Fruit fly (Drosophila melanogaster) whole organism, embryonic: ENCODE data around the gene neb.

Source experiments
- Adf1 ChIP-seq: fragments of 200-800 bp; sonication (Bioruptor generic); IDR thresholded peaks from 2 replicates; pipeline ENCODE4 v1.3.6; 2022; ENCODE audit warnings: missing biosample characterization, missing genetic modification characterization
- Antp ChIP-seq: fragments of 200-800 bp; sonication (Bioruptor generic); optimal IDR thresholded peaks from 3 replicates; lab custom pipeline; 2016; ENCODE audit warnings: missing biosample characterization, missing genetic modification characterization
- BEAF-32 ChIP-seq: fragments of 200-800 bp; sonication (Bioruptor generic); optimal IDR thresholded peaks from 3 replicates; lab custom pipeline; 2017; ENCODE audit warnings: missing biosample characterization, missing genetic modification characterization, mild to moderate bottlenecking, moderate library complexity, missing genetic modification reagents
- CG10274 ChIP-seq: fragments of 200-800 bp; sonication (Bioruptor generic); optimal IDR thresholded peaks from 3 replicates; lab custom pipeline; 2017; ENCODE audit warnings: missing biosample characterization, mild to moderate bottlenecking, missing genetic modification characterization
- CG10959 ChIP-seq: fragments of 200-800 bp; sonication (Bioruptor generic); IDR thresholded peaks from 2 replicates; pipeline ENCODE4 v1.3.6; 2022; ENCODE audit warnings: missing biosample characterization, missing genetic modification characterization
- CG12236 ChIP-seq: fragments of 200-800 bp; sonication (Bioruptor generic); optimal IDR thresholded peaks from 2 replicates; lab custom pipeline; 2016; ENCODE audit warnings: missing biosample characterization, missing genetic modification characterization
- CG12391 ChIP-seq: fragments of 200-800 bp; sonication (Bioruptor generic); optimal IDR thresholded peaks from 3 replicates; lab custom pipeline; 2018; ENCODE audit warnings: missing biosample characterization, mild to moderate bottlenecking, missing genetic modification characterization, moderate library complexity
- CG12659 ChIP-seq: fragments of 200-800 bp; sonication (Bioruptor generic); optimal IDR thresholded peaks from 3 replicates; lab custom pipeline; 2017; ENCODE audit warnings: mild to moderate bottlenecking, missing biosample characterization, missing genetic modification reagents, missing genetic modification characterization
- CG14860 ChIP-seq: fragments of 200-800 bp; sonication (Bioruptor generic); IDR thresholded peaks from 3 replicates; pipeline ENCODE4 v1.3.6; 2022; ENCODE audit warnings: missing biosample characterization, missing genetic modification characterization; ENCODE audit not compliant: partially characterized antibody
- CG15269 ChIP-seq: fragments of 200-800 bp; sonication (Bioruptor generic); optimal IDR thresholded peaks from 2 replicates; lab custom pipeline; 2018; ENCODE audit warnings: missing biosample characterization, mild to moderate bottlenecking, missing genetic modification characterization, moderate library complexity
- CG1647 ChIP-seq: fragments of 200-800 bp; sonication (Bioruptor generic); optimal IDR thresholded peaks from 3 replicates; lab custom pipeline; 2016; ENCODE audit warnings: missing biosample characterization, missing genetic modification characterization
- CG16813 ChIP-seq: fragments of 200-800 bp; sonication (Bioruptor generic); IDR thresholded peaks from 3 replicates; pipeline ENCODE4 v1.3.6; 2022; ENCODE audit warnings: missing biosample characterization, missing genetic modification characterization; ENCODE audit not compliant: partially characterized antibody
- CG18262 ChIP-seq: fragments of 200-800 bp; optimal IDR thresholded peaks from 3 replicates; lab custom pipeline; 2019; ENCODE audit warnings: missing biosample characterization, mild to moderate bottlenecking, missing genetic modification characterization, moderate library complexity
- CG3995 ChIP-seq: fragments of 200-800 bp; sonication (Bioruptor generic); optimal IDR thresholded peaks from 3 replicates; lab custom pipeline; 2016; ENCODE audit warnings: missing biosample characterization, missing genetic modification characterization
- CG6654 ChIP-seq: fragments of 200-800 bp; sonication (Bioruptor generic); optimal IDR thresholded peaks from 2 replicates; lab custom pipeline; 2017; ENCODE audit warnings: missing biosample characterization, mild to moderate bottlenecking, missing genetic modification characterization
- CG6689 ChIP-seq: fragments of 200-800 bp; sonication (Bioruptor generic); IDR thresholded peaks from 2 replicates; pipeline ENCODE4 v1.3.6; 2022; ENCODE audit warnings: missing biosample characterization, missing genetic modification characterization
- CG6791 ChIP-seq: fragments of 200-800 bp; sonication (Bioruptor generic); IDR thresholded peaks from 3 replicates; pipeline ENCODE4 v1.3.6; 2022; ENCODE audit warnings: missing biosample characterization, missing genetic modification characterization; ENCODE audit not compliant: partially characterized antibody
- CG7786 ChIP-seq: fragments of 200-800 bp; sonication (Bioruptor generic); optimal IDR thresholded peaks from 2 replicates; lab custom pipeline; 2016; ENCODE audit warnings: missing biosample characterization, missing genetic modification characterization
- CG8290 ChIP-seq, 3 experiments: fragments of 200-800 bp; sonication (Bioruptor generic); optimal IDR thresholded peaks; 2 replicates each; lab custom pipeline; 2016 to 2019; ENCODE audit warnings: missing biosample characterization in 3 of 3, missing genetic modification characterization in 3 of 3, mild to moderate bottlenecking in 2 of 3, moderate library complexity in 1 of 3
- CG8359 ChIP-seq: fragments of 200-800 bp; sonication (Bioruptor generic); optimal IDR thresholded peaks from 2 replicates; lab custom pipeline; 2017; ENCODE audit warnings: missing biosample characterization, mild to moderate bottlenecking, missing genetic modification characterization, borderline replicate concordance
- CG8944 ChIP-seq: fragments of 200-800 bp; sonication (Bioruptor generic); optimal IDR thresholded peaks from 3 replicates; lab custom pipeline; 2016; ENCODE audit warnings: missing biosample characterization, missing genetic modification characterization
- Ets65A ChIP-seq: fragments of 200-800 bp; sonication (Bioruptor generic); peaks from one replicate; lab custom pipeline; 2016; ENCODE audit warnings: missing biosample characterization, missing genetic modification characterization
- HLH3B ChIP-seq: fragments of 200-800 bp; sonication (Bioruptor generic); IDR thresholded peaks from 2 replicates; pipeline ENCODE4 v1.3.6; 2022; ENCODE audit warnings: missing biosample characterization, missing genetic modification characterization
- MESR4 ChIP-seq: fragments of 200-800 bp; sonication (Bioruptor generic); optimal IDR thresholded peaks from 2 replicates; lab custom pipeline; 2018; ENCODE audit warnings: missing biosample characterization, mild to moderate bottlenecking, missing genetic modification characterization, moderate library complexity
- Med ChIP-seq: fragments of 200-800 bp; sonication (Bioruptor generic); peaks from one replicate; lab custom pipeline; 2016; ENCODE audit warnings: missing biosample characterization, missing genetic modification characterization, mild to moderate bottlenecking, inconsistent platforms, moderate library complexity
- Mrtf ChIP-seq: fragments of 200-800 bp; sonication (Bioruptor generic); IDR thresholded peaks from 3 replicates; pipeline ENCODE4 v1.3.6; 2022; ENCODE audit warnings: missing biosample characterization, missing genetic modification characterization
- Sox100B ChIP-seq: fragments of 200-800 bp; sonication (Bioruptor generic); optimal IDR thresholded peaks from 3 replicates; lab custom pipeline; 2018; ENCODE audit warnings: missing biosample characterization, mild to moderate bottlenecking, missing genetic modification characterization
- Sry-β ChIP-seq: fragments of 200-800 bp; sonication (Bioruptor generic); optimal IDR thresholded peaks from 2 replicates; lab custom pipeline; 2018; ENCODE audit warnings: missing biosample characterization, mild to moderate bottlenecking, missing genetic modification characterization, moderate library complexity
- Stat92E ChIP-seq, 3 experiments: fragments of >200 bp in 2 of 3; fragments of 200-800 bp in 1 of 3; sonication (Bioruptor generic) in 1 of 3; optimal IDR thresholded peaks; 2 replicates each; lab custom pipeline; 2017 to 2019; ENCODE audit warnings: missing biosample characterization in 3 of 3, missing genetic modification characterization in 3 of 3, mild to moderate bottlenecking in 1 of 3, moderate library complexity in 1 of 3
- ase ChIP-seq: fragments of 200-800 bp; sonication (Bioruptor generic); IDR thresholded peaks from 3 replicates; pipeline ENCODE4 v1.3.6; 2022; ENCODE audit warnings: missing biosample characterization, missing genetic modification characterization
- crc ChIP-seq: fragments of 200-800 bp; sonication (Bioruptor generic); optimal IDR thresholded peaks from 2 replicates; lab custom pipeline; 2016; ENCODE audit warnings: missing biosample characterization, missing genetic modification characterization
- dysf ChIP-seq: fragments of 200-800 bp; sonication (Bioruptor generic); IDR thresholded peaks from 3 replicates; pipeline ENCODE4 v1.3.6; 2022; ENCODE audit warnings: missing biosample characterization, missing genetic modification characterization
- emc ChIP-seq: fragments of 200-800 bp; sonication (Bioruptor generic); optimal IDR thresholded peaks from 2 replicates; lab custom pipeline; 2016; ENCODE audit warnings: missing biosample characterization, missing genetic modification characterization
- exex ChIP-seq: fragments of 200-800 bp; sonication (Bioruptor generic); optimal IDR thresholded peaks from 4 replicates; lab custom pipeline; 2018; ENCODE audit warnings: missing biosample characterization, mild to moderate bottlenecking, missing genetic modification characterization, moderate library complexity
- ftz-f1 ChIP-seq: fragments of 200-800 bp; sonication (Bioruptor generic); optimal IDR thresholded peaks from 2 replicates; lab custom pipeline; 2016; ENCODE audit warnings: missing biosample characterization, missing genetic modification characterization
- fu2 ChIP-seq: fragments of 200-800 bp; sonication (Bioruptor generic); optimal IDR thresholded peaks from 2 replicates; lab custom pipeline; 2016; ENCODE audit warnings: missing biosample characterization, missing genetic modification characterization
- onecut ChIP-seq: fragments of 200-800 bp; sonication (Bioruptor generic); IDR thresholded peaks from 2 replicates; pipeline ENCODE4 v1.3.6; 2022; ENCODE audit warnings: missing biosample characterization, missing genetic modification characterization
- pan ChIP-seq, 4 experiments: fragments of >200 bp in 3 of 4; fragments of 200-800 bp in 1 of 4; sonication (Bioruptor generic) in 1 of 4; optimal IDR thresholded peaks in 3 of 4; IDR thresholded peaks in 1 of 4; 2 replicates each; pipeline versions ENCODE4 v1.3.6 to Lab custom; 2017 to 2022; ENCODE audit warnings: missing biosample characterization in 2 of 4, missing genetic modification characterization in 2 of 4, mixed read lengths in 1 of 4
- pb ChIP-seq: fragments of 200-800 bp; sonication (Bioruptor generic); optimal IDR thresholded peaks from 3 replicates; lab custom pipeline; 2016; ENCODE audit warnings: missing biosample characterization, missing genetic modification characterization
- pho ChIP-seq: fragments of 200-800 bp; sonication (Bioruptor generic); optimal IDR thresholded peaks from 2 replicates; lab custom pipeline; 2016; ENCODE audit warnings: missing biosample characterization, missing genetic modification characterization
- pnt ChIP-seq: fragments of 200-800 bp; sonication (Bioruptor generic); optimal IDR thresholded peaks from 3 replicates; lab custom pipeline; 2016; ENCODE audit warnings: missing biosample characterization, missing genetic modification characterization
- ranshi ChIP-seq: fragments of 200-800 bp; sonication (Bioruptor generic); IDR thresholded peaks from 2 replicates; pipeline ENCODE4 v1.3.6; 2022; ENCODE audit warnings: missing biosample characterization, missing genetic modification characterization
- seq ChIP-seq: fragments of 200-800 bp; sonication (Bioruptor generic); IDR thresholded peaks from 2 replicates; pipeline ENCODE4 v1.3.6; 2022; ENCODE audit warnings: missing biosample characterization, missing genetic modification characterization
- sna ChIP-seq: fragments of 200-800 bp; sonication (Bioruptor generic); IDR thresholded peaks from 2 replicates; pipeline ENCODE4 v1.3.6; 2022; ENCODE audit warnings: missing biosample characterization, missing genetic modification characterization; ENCODE audit not compliant: partially characterized antibody
- tna ChIP-seq: fragments of 200-800 bp; sonication (Bioruptor generic); IDR thresholded peaks from 2 replicates; pipeline ENCODE4 v1.3.6; 2022; ENCODE audit warnings: missing biosample characterization, missing genetic modification characterization; ENCODE audit not compliant: partially characterized antibody
- toy ChIP-seq: fragments of 200-800 bp; sonication (Bioruptor generic); IDR thresholded peaks from 2 replicates; pipeline ENCODE4 v1.3.6; 2022; ENCODE audit warnings: missing biosample characterization, missing genetic modification characterization
- ttk ChIP-seq: fragments of 200-800 bp; sonication (Bioruptor generic); IDR thresholded peaks from 2 replicates; pipeline ENCODE4 v2.1.2; 2022; ENCODE audit warnings: missing biosample characterization, missing genetic modification characterization
- vfl ChIP-seq: fragments of 200-800 bp; sonication (Bioruptor generic); optimal IDR thresholded peaks from 2 replicates; lab custom pipeline; 2016; ENCODE audit warnings: missing biosample characterization, missing genetic modification characterization

Gene neb

dm6 chr2L:20075234-20075803 is at the start of gene neb, which contains the start of gene pr (continued):
- TF ChIP-seq pan (optimal IDR thresholded peaks at IDR 0.05; lab: Kevin White, UChicago) (no peak), pan (GFP tag; optimal IDR thresholded peaks at IDR 0.05 in 1 of 2, IDR thresholded peaks at IDR 0.05 in 1 of 2) (no peak), tna (GFP tag; lab: Robert Waterston, UW) (no peak), CG3995 (GFP tag; lab: Kevin White, UChicago) (peak; percentile 96), pho (GFP tag; lab: Kevin White, UChicago) (peak; percentile 23), Sry-β (GFP tag; lab: Kevin White, UChicago) (peak; percentile 87), Ets65A (GFP tag; lab: Kevin White, UChicago) (peak; percentile 92), pb (GFP tag; lab: Kevin White, UChicago) (no peak), MESR4 (GFP tag; lab: Kevin White, UChicago) (peak; percentile 49), CG12659 (GFP tag; lab: Kevin White, UChicago) (peak; percentile 79), Mrtf (GFP tag; lab: Robert Waterston, UW) (0 out of 3 replicates have a peak, but pooled peaks have one; percentile 56), ttk (peak; percentile 57; the same call in 1 of the 2 replicates), seq (peak; percentile 48; the same call in 1 of the 2 replicates), CG8290 (GFP tag; optimal IDR thresholded peaks at IDR 0.05; lab: Kevin White, UChicago) (peak; percentile 56), CG8290 (tag; optimal IDR thresholded peaks at IDR 0.05; lab: Kevin White, UChicago) (peak in 1 of 2 experiments; percentile 64), CG7786 (GFP tag; lab: Kevin White, UChicago) (no peak), CG1647 (GFP tag; lab: Kevin White, UChicago) (peak; percentile 18), CG12391 (tag; lab: Kevin White, UChicago) (peak; percentile 78), onecut (peak; percentile 54), fu2 (GFP tag; lab: Kevin White, UChicago) (no peak), CG6689 (GFP tag; lab: Robert Waterston, UW) (0 out of 2 replicates have a peak, but pooled peaks have one; percentile 20), emc (GFP tag; lab: Kevin White, UChicago) (peak; percentile 2), ranshi (peak; percentile 75), CG14860 (GFP tag; lab: Robert Waterston, UW) (no peak; the same call in 2 of the 3 replicates), CG12236 (no peak), pnt (GFP tag; lab: Kevin White, UChicago) (no peak), CG8944 (GFP tag; lab: Kevin White, UChicago) (no peak), ftz-f1 (GFP tag; lab: Kevin White, UChicago) (no peak), BEAF-32 (peak; percentile 51), CG6791 (GFP tag; lab: Robert Waterston, UW) (no peak), toy (GFP tag; lab: Robert Waterston, UW) (no peak), vfl (GFP tag; lab: Kevin White, UChicago) (no peak), CG10959 (GFP tag; lab: Robert Waterston, UW) (peak; percentile 48), dysf (GFP tag; lab: Robert Waterston, UW) (peak; percentile 63; the same call in 2 of the 3 replicates), CG15269 (peak; percentile 60), exex (peak; percentile 25), CG6654 (GFP tag; lab: Kevin White, UChicago) (no peak), CG8359 (GFP tag; lab: Kevin White, UChicago) (no peak), CG10274 (GFP tag; lab: Kevin White, UChicago) (no peak), Sox100B (GFP tag; lab: Kevin White, UChicago) (no peak), sna (GFP tag; lab: Robert Waterston, UW) (peak; percentile 64), crc (GFP tag; lab: Kevin White, UChicago) (no peak), ase (0 out of 3 replicates have a peak, but pooled peaks have one; percentile 25), CG16813 (GFP tag; lab: Robert Waterston, UW) (peak; percentile 38; the same call in 1 of the 3 replicates), Med (GFP tag; lab: Kevin White, UChicago) (peak; percentile 89), CG18262 (tag; lab: Kevin White, UChicago) (peak; percentile 24), HLH3B (GFP tag; lab: Robert Waterston, UW) (peak; percentile 57), Stat92E (GFP tag; optimal IDR thresholded peaks at IDR 0.05; lab: Kevin White, UChicago) (peak in 1 of 3 experiments; percentile 3), Antp (GFP tag; lab: Kevin White, UChicago) (peak; percentile 39), Adf1 (GFP tag; lab: Robert Waterston, UW) (peak; percentile 46; the same call in 1 of the 2 replicates)
